Fruit fly (Drosophila melanogaster) whole organism, adult: ENCODE data around the gene Cyp304a1.

Experiments used
- CG14711 ChIP-seq: fragments of 200-800 bp; sonication (Bioruptor generic); optimal IDR thresholded peaks from 2 replicates; lab custom pipeline; 2018; ENCODE audit warnings: missing biosample characterization, mild to moderate bottlenecking, missing genetic modification characterization, moderate library complexity
- CG7101 ChIP-seq: fragments of 200-800 bp; sonication (Bioruptor generic); optimal IDR thresholded peaks from 2 replicates; lab custom pipeline; 2018; ENCODE audit warnings: missing biosample characterization, mild to moderate bottlenecking, missing genetic modification characterization, moderate library complexity
- Clk ChIP-seq: fragments of 200-800 bp; sonication (Bioruptor generic); optimal IDR thresholded peaks from 2 replicates; lab custom pipeline; 2017; ENCODE audit warnings: missing biosample characterization, missing genetic modification characterization
- Mnt ChIP-seq: fragments of 200-800 bp; sonication (Bioruptor generic); optimal IDR thresholded peaks from 2 replicates; lab custom pipeline; 2016; ENCODE audit warnings: missing biosample characterization, mild to moderate bottlenecking, missing genetic modification characterization
- bab1 ChIP-seq: fragments of 200-800 bp; sonication (Bioruptor generic); optimal IDR thresholded peaks from 3 replicates; lab custom pipeline; 2019; ENCODE audit warnings: missing biosample characterization, mild to moderate bottlenecking, missing genetic modification characterization, moderate library complexity
- cic ChIP-seq: fragments of 200-800 bp; sonication (Bioruptor generic); optimal IDR thresholded peaks from 2 replicates; lab custom pipeline; 2017; ENCODE audit warnings: missing biosample characterization, mild to moderate bottlenecking, missing genetic modification characterization, moderate library complexity
- kay ChIP-seq: fragments of 200-800 bp; sonication (Bioruptor generic); peaks from one replicate; lab custom pipeline; 2016; ENCODE audit warnings: missing biosample characterization, missing genetic modification characterization, borderline replicate concordance
- pad ChIP-seq: fragments of 200-800 bp; sonication (Bioruptor generic); optimal IDR thresholded peaks from 3 replicates; lab custom pipeline; 2017; ENCODE audit warnings: missing biosample characterization, missing genetic modification characterization, mild to moderate bottlenecking, moderate library complexity, missing genetic modification reagents
- tj ChIP-seq: fragments of 200-800 bp; sonication (Bioruptor generic); optimal IDR thresholded peaks from 3 replicates; lab custom pipeline; 2017; ENCODE audit warnings: missing biosample characterization, mild to moderate bottlenecking, missing genetic modification characterization, moderate library complexity

DNA sequence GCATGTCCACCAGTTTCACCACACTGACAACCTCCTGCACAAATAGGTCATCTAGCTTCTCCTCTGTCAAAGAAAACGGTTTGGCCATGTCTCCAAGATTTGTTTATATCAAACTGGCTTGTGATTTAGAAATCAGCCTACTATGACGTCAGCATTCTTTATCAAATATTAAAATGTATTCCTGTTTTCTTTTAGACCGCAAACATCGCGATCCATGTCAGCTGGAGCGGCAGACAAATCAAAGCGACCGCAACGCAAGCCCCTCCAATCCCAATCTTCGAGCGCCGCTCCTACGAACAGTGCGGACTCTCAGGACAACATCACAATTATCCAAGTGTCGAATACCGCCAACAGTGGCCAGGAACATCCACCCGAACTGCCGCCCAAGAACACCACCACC lies 24.8 kb downstream of the Cyp304a1 start, which contains the start of gene CG14383:
- TF ChIP-seq tj (GFP tag; lab: Kevin White, UChicago), result no peak
- no peak for TF ChIP-seq kay
- no peak for TF ChIP-seq CG14711
- TF ChIP-seq pad (GFP tag; lab: Kevin White, UChicago), result no peak
- TF ChIP-seq bab1 (GFP tag; lab: Kevin White, UChicago), result no peak
- no peak for TF ChIP-seq Mnt (GFP tag; lab: Kevin White, UChicago)
- no peak for TF ChIP-seq cic (GFP tag; lab: Kevin White, UChicago)
- no peak for TF ChIP-seq CG7101 (tag; lab: Kevin White, UChicago)
- TF ChIP-seq Clk (GFP tag; lab: Kevin White, UChicago), result no peak
